Worm (Caenorhabditis elegans) whole organism, early embryonic: Measurements from ENCODE around the gene F52E1.5.
"Not testable (repeated sequence)": the region's sequence is repeated elsewhere in the genome, so short reads cannot be mapped to it uniquely, and the experiment has no call there.

Source experiments
- B0310.2 ChIP-seq: sonication (generic microtip); optimal IDR thresholded peaks from 2 replicates; lab custom pipeline; 2016; ENCODE audit warnings: mild to moderate bottlenecking, missing genetic modification characterization, missing compliant biosample characterization
- F13C5.2 ChIP-seq: sonication (generic microtip); optimal IDR thresholded peaks from 2 replicates; lab custom pipeline; 2017; ENCODE audit warnings: mild to moderate bottlenecking, missing genetic modification characterization, inconsistent platforms, missing compliant biosample characterization
- aly-1 ChIP-seq: sonication (generic microtip); optimal IDR thresholded peaks from 2 replicates; lab custom pipeline; 2016; ENCODE audit warnings: missing genetic modification characterization, missing compliant biosample characterization
- ama-1 ChIP-seq: fragments of 150-350 bp; optimal IDR thresholded peaks from 2 replicates; lab custom pipeline; 2014
- ceh-13 ChIP-seq: fragments of 200-800 bp; sonication (Bioruptor generic); optimal IDR thresholded peaks from 2 replicates; lab custom pipeline; 2018; ENCODE audit warnings: mild to moderate bottlenecking, missing genetic modification characterization, missing compliant biosample characterization
- ceh-36 ChIP-seq: sonication (generic microtip); optimal IDR thresholded peaks from 2 replicates; lab custom pipeline; 2016; ENCODE audit warnings: missing genetic modification characterization, inconsistent platforms, missing compliant biosample characterization
- ets-7 ChIP-seq: sonication (generic microtip); optimal IDR thresholded peaks from 2 replicates; lab custom pipeline; 2016; ENCODE audit warnings: missing genotype, missing genetic modification characterization, missing compliant biosample characterization
- flt-1 ChIP-seq: fragments of 200-800 bp; sonication (Bioruptor generic); IDR thresholded peaks from 2 replicates; pipeline ENCODE4 v1.3.6; 2022; ENCODE audit warnings: missing genetic modification characterization, missing compliant biosample characterization
- hmbx-1 ChIP-seq: sonication (generic microtip); optimal IDR thresholded peaks from 2 replicates; lab custom pipeline; 2016; ENCODE audit warnings: mild to moderate bottlenecking, missing genetic modification characterization, missing compliant biosample characterization
- hmg-4 ChIP-seq: fragments of 200-800 bp; sonication (Bioruptor generic); optimal IDR thresholded peaks from 2 replicates; lab custom pipeline; 2018; ENCODE audit warnings: mild to moderate bottlenecking, missing genetic modification characterization, missing compliant biosample characterization
- hnd-1 ChIP-seq: sonication (generic microtip); optimal IDR thresholded peaks from 2 replicates; lab custom pipeline; 2016; ENCODE audit warnings: missing genetic modification characterization, missing compliant biosample characterization
- pes-1 ChIP-seq: fragments of 200-800 bp; sonication (Bioruptor generic); IDR thresholded peaks from 2 replicates; pipeline ENCODE4 v1.3.6; 2022; ENCODE audit warnings: missing genetic modification reagents, missing genetic modification characterization, missing compliant biosample characterization
- scrt-1 ChIP-seq: fragments of 200-800 bp; sonication (Bioruptor generic); IDR thresholded peaks from 2 replicates; pipeline ENCODE4 v1.3.6; 2022; ENCODE audit warnings: missing genetic modification characterization, missing compliant biosample characterization
- sea-1 ChIP-seq: fragments of 200-800 bp; sonication (Bioruptor generic); conservative IDR thresholded peaks from 2 replicates; pipeline ENCODE4 v1.3.6; 2022; ENCODE audit warnings: missing genetic modification characterization, missing compliant biosample characterization
- tbx-11 ChIP-seq: fragments of 200-800 bp; sonication (Bioruptor generic); IDR thresholded peaks from 2 replicates; pipeline ENCODE4 v1.3.6; 2022; ENCODE audit warnings: missing genetic modification characterization, missing compliant biosample characterization
- tbx-37 ChIP-seq: fragments of 200-800 bp; sonication (Bioruptor generic); conservative IDR thresholded peaks from 2 replicates; pipeline ENCODE4 v1.3.6; 2022; ENCODE audit warnings: missing genetic modification reagents, missing genetic modification characterization, missing compliant biosample characterization
- tra-4 ChIP-seq: sonication (generic microtip); optimal IDR thresholded peaks from 2 replicates; lab custom pipeline; 2017; ENCODE audit warnings: missing genetic modification characterization, missing compliant biosample characterization

F52E1.5 gene

DNA sequence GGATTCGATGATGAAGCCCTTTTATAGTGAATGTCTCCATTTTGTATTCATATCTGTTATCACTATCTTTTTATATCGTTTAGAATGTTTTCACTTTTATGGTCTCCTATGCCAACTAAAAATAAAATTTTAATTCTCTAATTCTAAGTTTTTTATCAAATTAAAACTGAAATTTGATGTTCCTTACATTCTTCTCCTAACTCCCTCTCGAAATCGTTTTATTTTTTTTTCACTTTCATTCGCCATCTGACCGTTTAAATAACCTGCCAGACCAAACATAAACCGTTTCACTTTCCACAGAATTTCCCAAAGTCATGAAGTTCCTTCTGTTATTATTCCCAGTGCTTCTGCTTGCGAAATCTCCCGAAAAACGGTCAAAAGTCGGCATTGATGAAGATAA lies at the start of gene F52E1.5:
TSS of gene F52E1.5 (plus strand) at position 301 of the 400 bp plus-strand sequence.
- TF ChIP-seq ama-1 (lab: Kevin White, UChicago): no peak
- no peak for TF ChIP-seq aly-1
- TF ChIP-seq sea-1 (GFP tag; lab: Robert Waterston, UW): no peak
- TF ChIP-seq hmbx-1 (tag; lab: Kevin White, UChicago): no peak

- TF ChIP-seq ceh-13 (no peak), sea-1 (GFP tag; lab: Robert Waterston, UW) (no peak), ceh-36 (tag; lab: Kevin White, UChicago) (no peak), scrt-1 (no peak), hmg-4 (GFP tag; lab: Kevin White, UChicago) (no peak), hmbx-1 (tag; lab: Kevin White, UChicago) (no peak), hnd-1 (tag; lab: Kevin White, UChicago) (no peak), pes-1 (GFP tag; lab: Robert Waterston, UW) (no peak), aly-1 (no peak), tra-4 (tag; lab: Kevin White, UChicago) (no peak), B0310.2 (tag; lab: Kevin White, UChicago) (no peak)
Observed at ce11 chrV:8334360-8334759, 44.9 kb upstream of the F52E1.5 start, which contains the start of gene tmd-2. Gene tmd-2, plus strand, starts transcription at chrV:8334660.

DNA sequence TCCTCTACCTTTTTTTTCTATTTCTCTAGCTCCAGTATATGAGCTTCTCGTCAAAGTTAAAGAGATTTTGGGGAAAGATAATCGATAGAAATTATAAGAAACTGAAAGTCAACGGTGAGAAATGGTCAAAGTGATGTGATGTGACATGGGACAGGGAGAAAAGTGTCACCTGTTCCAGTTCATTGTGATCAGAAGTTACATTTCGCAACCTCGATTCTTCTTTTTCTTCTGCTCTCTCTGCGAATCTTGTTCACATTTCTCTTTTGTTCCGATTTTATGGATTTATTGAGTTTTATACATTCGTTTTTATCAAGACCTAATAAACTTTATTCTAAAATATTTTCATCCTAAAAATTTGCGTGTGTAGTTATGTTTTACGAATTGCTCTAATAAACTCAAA lies 43.7 kb upstream of the F52E1.5 start:
- no peak for TF ChIP-seq tra-4 (tag; lab: Kevin White, UChicago)
- no peak for TF ChIP-seq hmg-4 (GFP tag; lab: Kevin White, UChicago)
- no peak for TF ChIP-seq ama-1 (lab: Kevin White, UChicago)
- no peak for TF ChIP-seq ets-7 (tag; lab: Kevin White, UChicago)
- TF ChIP-seq tbx-11 (GFP tag; lab: Robert Waterston, UW): no peak
- TF ChIP-seq scrt-1: no peak
- TF ChIP-seq F13C5.2 (tag; lab: Kevin White, UChicago): no peak
- no peak for TF ChIP-seq ceh-36 (tag; lab: Kevin White, UChicago)
- TF ChIP-seq aly-1: no peak
- no peak for TF ChIP-seq hmbx-1 (tag; lab: Kevin White, UChicago)
- TF ChIP-seq flt-1 (GFP tag; lab: Robert Waterston, UW): no peak
- TF ChIP-seq ceh-13: no peak
- TF ChIP-seq hnd-1 (tag; lab: Kevin White, UChicago): no peak
- no peak for TF ChIP-seq B0310.2 (tag; lab: Kevin White, UChicago)

DNA sequence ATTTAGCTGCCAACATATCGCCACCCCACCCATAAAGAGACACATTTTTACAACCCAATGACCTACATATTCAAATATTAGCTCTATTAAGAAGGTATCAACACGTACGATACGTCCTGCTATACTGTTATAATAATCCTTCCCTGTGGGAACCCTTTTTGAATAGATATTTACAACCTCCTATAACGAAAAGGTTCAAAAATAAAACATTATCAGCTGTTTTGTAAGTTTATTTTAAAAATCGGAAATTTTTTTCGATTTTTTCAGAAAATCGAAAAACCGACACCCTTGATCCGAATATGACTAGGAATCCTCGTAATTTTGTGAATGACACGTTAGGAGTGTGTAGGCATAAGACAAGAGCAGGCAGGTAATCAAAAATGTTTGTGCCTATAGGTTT lies 38.4 kb upstream of the F52E1.5 start, which contains the start of gene C08D8.7:
TSS of gene C08D8.7 (plus strand) at position 301 of the 400 bp plus-strand sequence.
- not testable (repeated sequence) for TF ChIP-seq aly-1; hmg-4 (GFP tag; lab: Kevin White, UChicago); hnd-1 (tag; lab: Kevin White, UChicago)

ce11 chrV:8342416-8342815 lies 36.9 kb upstream of the F52E1.5 start:
- no peak for TF ChIP-seq scrt-1
- TF ChIP-seq ceh-13: no peak
- TF ChIP-seq tbx-11 (GFP tag; lab: Robert Waterston, UW): no peak
- no peak for TF ChIP-seq F13C5.2 (tag; lab: Kevin White, UChicago)
- TF ChIP-seq ama-1 (lab: Kevin White, UChicago): no peak
- TF ChIP-seq pes-1 (GFP tag; lab: Robert Waterston, UW): no peak
- no peak for TF ChIP-seq hnd-1 (tag; lab: Kevin White, UChicago)
- no peak for TF ChIP-seq flt-1 (GFP tag; lab: Robert Waterston, UW)
- TF ChIP-seq ceh-36 (tag; lab: Kevin White, UChicago): no peak
- TF ChIP-seq B0310.2 (tag; lab: Kevin White, UChicago): no peak
- TF ChIP-seq aly-1: no peak
- no peak for TF ChIP-seq ets-7 (tag; lab: Kevin White, UChicago)
- no peak for TF ChIP-seq hmbx-1 (tag; lab: Kevin White, UChicago)
- no peak for TF ChIP-seq hmg-4 (GFP tag; lab: Kevin White, UChicago)
- no peak for TF ChIP-seq tbx-37 (GFP tag; lab: Robert Waterston, UW)
- TF ChIP-seq sea-1 (GFP tag; lab: Robert Waterston, UW): no peak
- no peak for TF ChIP-seq tra-4 (tag; lab: Kevin White, UChicago)

- TF ChIP-seq flt-1 (GFP tag; lab: Robert Waterston, UW) (no peak), F13C5.2 (tag; lab: Kevin White, UChicago) (no peak), pes-1 (GFP tag; lab: Robert Waterston, UW) (no peak), ama-1 (lab: Kevin White, UChicago) (no peak), tra-4 (tag; lab: Kevin White, UChicago) (no peak), hmg-4 (GFP tag; lab: Kevin White, UChicago) (no peak), ceh-36 (tag; lab: Kevin White, UChicago) (no peak), tbx-37 (GFP tag; lab: Robert Waterston, UW) (no peak), scrt-1 (no peak), B0310.2 (tag; lab: Kevin White, UChicago) (no peak)
Observed at ce11 chrV:8345436-8345835, 33.9 kb upstream of the F52E1.5 start, which contains the start of gene C08D8.1. Gene C08D8.1, plus strand, starts transcription at chrV:8345759.

ce11 chrV:8348959-8349389 lies 30.3 kb upstream of the F52E1.5 start:
- TF ChIP-seq scrt-1 (no peak), ama-1 (lab: Kevin White, UChicago) (peak; percentile 46), ets-7 (tag; lab: Kevin White, UChicago) (no peak), hnd-1 (tag; lab: Kevin White, UChicago) (no peak), F13C5.2 (tag; lab: Kevin White, UChicago) (peak; percentile 72), tbx-37 (GFP tag; lab: Robert Waterston, UW) (no peak)

ce11 chrV:8349950-8350349 lies 29.4 kb upstream of the F52E1.5 start:
- TF ChIP-seq F13C5.2 (tag; lab: Kevin White, UChicago): no peak
- TF ChIP-seq ceh-13: no peak
- no peak for TF ChIP-seq hmbx-1 (tag; lab: Kevin White, UChicago)
- TF ChIP-seq ama-1 (lab: Kevin White, UChicago): no peak
- no peak for TF ChIP-seq scrt-1
- no peak for TF ChIP-seq hnd-1 (tag; lab: Kevin White, UChicago)
- TF ChIP-seq hmg-4 (GFP tag; lab: Kevin White, UChicago): no peak
- no peak for TF ChIP-seq tbx-37 (GFP tag; lab: Robert Waterston, UW)
- no peak for TF ChIP-seq aly-1
- TF ChIP-seq tbx-11 (GFP tag; lab: Robert Waterston, UW): no peak
- TF ChIP-seq ets-7 (tag; lab: Kevin White, UChicago): no peak
- TF ChIP-seq sea-1 (GFP tag; lab: Robert Waterston, UW): no peak
